Worm (Caenorhabditis elegans): Measurements from ENCODE around the gene srx-95.
A peak's percentile ranks its signal among the peaks of the same experiment; 100 is the strongest.

The srx-95 gene

ce11 chrII:6772482-6772881 is 17.9 kb upstream of the srx-95 start:
- TF ChIP-seq irx-1 (tag; optimal IDR thresholded peaks at IDR 0.05) (no peak), tbx-2 (tag; optimal IDR thresholded peaks at IDR 0.05) (no peak), fkh-8 (tag; optimal IDR thresholded peaks at IDR 0.05) (no peak), fkh-10 (GFP tag; optimal IDR thresholded peaks at IDR 0.05) (peak; percentile 32), swsn-7 (tag; optimal IDR thresholded peaks at IDR 0.05) (no peak), pag-3 (tag; optimal IDR thresholded peaks at IDR 0.05; ENCODE audit: borderline replicate concordance, insufficient read depth) (no peak), lin-14 (GFP tag; optimal IDR thresholded peaks at IDR 0.05) (peak; percentile 47), ets-5 (GFP tag; IDR thresholded peaks at IDR 0.05) (no peak)

ce11 chrII:6770030-6770429 is 15.5 kb upstream of the srx-95 start:
- no peak for TF ChIP-seq grh-1 (GFP tag; IDR thresholded peaks at IDR 0.05)
- no peak for TF ChIP-seq swsn-7 (tag; optimal IDR thresholded peaks at IDR 0.05)
- no peak for TF ChIP-seq tbx-2 (tag; optimal IDR thresholded peaks at IDR 0.05)
- TF ChIP-seq nhr-11 (tag; optimal IDR thresholded peaks at IDR 0.05), result no peak
- no peak for TF ChIP-seq efl-3 (GFP tag; optimal IDR thresholded peaks at IDR 0.05)
- no peak for TF ChIP-seq unc-30 (tag; optimal IDR thresholded peaks at IDR 0.05)
- no peak for TF ChIP-seq lin-13 (GFP tag; optimal IDR thresholded peaks at IDR 0.05)
- no peak for TF ChIP-seq alr-1 (tag; optimal IDR thresholded peaks at IDR 0.05; ENCODE audit: borderline replicate concordance)
- no peak for TF ChIP-seq sox-4 (tag; optimal IDR thresholded peaks at IDR 0.05)
- TF ChIP-seq ztf-4 (tag; optimal IDR thresholded peaks at IDR 0.05), result no peak
- no peak for TF ChIP-seq hlh-4 (tag; optimal IDR thresholded peaks at IDR 0.05)
- TF ChIP-seq lin-39 (tag; optimal IDR thresholded peaks at IDR 0.05), result no peak
- no peak for TF ChIP-seq nhr-84 (tag; optimal IDR thresholded peaks at IDR 0.05)
- no peak for TF ChIP-seq pax-3 (tag; optimal IDR thresholded peaks at IDR 0.05)
- TF ChIP-seq dpl-1 (GFP tag; optimal IDR thresholded peaks at IDR 0.05), result no peak

- no peak for TF ChIP-seq efl-3 (GFP tag; optimal IDR thresholded peaks at IDR 0.05)
- no peak for TF ChIP-seq lin-13 (GFP tag; optimal IDR thresholded peaks at IDR 0.05)
- no peak for TF ChIP-seq unc-86 (tag; optimal IDR thresholded peaks at IDR 0.05)
- TF ChIP-seq ama-1 (optimal IDR thresholded peaks at IDR 0.05), result no peak
- no peak for TF ChIP-seq Y116A8C.19 (tag; optimal IDR thresholded peaks at IDR 0.05; ENCODE audit: borderline replicate concordance)
- TF ChIP-seq nhr-85 (tag), result no peak
- no peak for TF ChIP-seq hlh-17 (GFP tag; optimal IDR thresholded peaks at IDR 0.05; ENCODE audit: borderline replicate concordance)
- TF ChIP-seq blmp-1 (tag; optimal IDR thresholded peaks at IDR 0.05), result no peak
Observed at ce11 chrII:6768014-6768413, 13.4 kb upstream of the srx-95 start, which contains the start of gene F41G3.18. TSS of gene F41G3.18 (plus strand) at chrII:6768314.

ce11 chrII:6764734-6765133 is 10.2 kb upstream of the srx-95 start, which contains the start of gene nlp-50:
TSS of gene nlp-50 (plus strand) at chrII:6765034.
- peak; percentile 2 for TF ChIP-seq lin-14 (GFP tag; optimal IDR thresholded peaks at IDR 0.05)
- no peak for TF ChIP-seq mef-2 (tag; optimal IDR thresholded peaks at IDR 0.05)

ce11 chrII:6756232-6756631 is 1.7 kb upstream of the srx-95 start, which contains the start of gene F41G3.3:
TSS of gene F41G3.3 (plus strand) at chrII:6756532.
- TF ChIP-seq lin-14 (GFP tag; optimal IDR thresholded peaks at IDR 0.05), result no peak
- TF ChIP-seq lsy-2 (tag; optimal IDR thresholded peaks at IDR 0.05), result no peak

ce11 chrII:6752850-6753249 is 1.7 kb downstream of the srx-95 start, which contains the start of gene F41G3.21:
TSS of gene F41G3.21 (minus strand) at chrII:6752950.
- TF ChIP-seq unc-86 (tag; optimal IDR thresholded peaks at IDR 0.05) (no peak), lin-15B (tag; optimal IDR thresholded peaks at IDR 0.05) (no peak), elt-3 (tag; optimal IDR thresholded peaks at IDR 0.05) (no peak), hpl-2 (GFP tag; optimal IDR thresholded peaks at IDR 0.05) (no peak), lin-14 (GFP tag; optimal IDR thresholded peaks at IDR 0.05) (no peak), alr-1 (tag; optimal IDR thresholded peaks at IDR 0.05; ENCODE audit: borderline replicate concordance) (no peak), dpl-1 (GFP tag; optimal IDR thresholded peaks at IDR 0.05) (no peak)
